Fruit fly (Drosophila melanogaster) whole organism, adult: ENCODE results near the gene CG14262.

ENCODE experiments used
- CG5204 ChIP-seq: fragments of 200-800 bp; sonication (Bioruptor generic); optimal IDR thresholded peaks from 2 replicates; lab custom pipeline; 2016; ENCODE audit warnings: missing biosample characterization, missing genetic modification characterization
- bab1 ChIP-seq: fragments of 200-800 bp; sonication (Bioruptor generic); optimal IDR thresholded peaks from 3 replicates; lab custom pipeline; 2019; ENCODE audit warnings: missing biosample characterization, mild to moderate bottlenecking, missing genetic modification characterization, moderate library complexity

- peak; percentile 29 for TF ChIP-seq bab1
- TF ChIP-seq CG5204: no peak
These were observed 1.6 kb downstream of the CG14262 start, which contains the start of gene woc for dm6 chr3R:27263434-27264215.
